Fruit fly (Drosophila melanogaster) Kc167 (cell line): ENCODE results near the gene CG8043.

ENCODE experiments used
- Myc ChIP-seq: fragments of >200 bp; optimal IDR thresholded peaks from 2 replicates; lab custom pipeline; 2017; ENCODE audit warnings: missing external identifiers
- Sin3A ChIP-seq: fragments of >200 bp; optimal IDR thresholded peaks from 2 replicates; lab custom pipeline; 2018; ENCODE audit warnings: missing external identifiers
- h ChIP-seq: fragments of >200 bp; optimal IDR thresholded peaks from 3 replicates; lab custom pipeline; 2018; ENCODE audit warnings: missing external identifiers
- insv ChIP-seq: fragments of >200 bp; optimal IDR thresholded peaks from 3 replicates; lab custom pipeline; 2018; ENCODE audit warnings: missing external identifiers
- psq ChIP-seq: fragments of >200 bp; optimal IDR thresholded peaks from 2 replicates; lab custom pipeline; 2017; ENCODE audit warnings: missing external identifiers
- ttk ChIP-seq: sonication (Bioruptor generic); optimal IDR thresholded peaks from 2 replicates; lab custom pipeline; 2017; ENCODE audit warnings: missing external identifiers

The CG8043 gene

DNA sequence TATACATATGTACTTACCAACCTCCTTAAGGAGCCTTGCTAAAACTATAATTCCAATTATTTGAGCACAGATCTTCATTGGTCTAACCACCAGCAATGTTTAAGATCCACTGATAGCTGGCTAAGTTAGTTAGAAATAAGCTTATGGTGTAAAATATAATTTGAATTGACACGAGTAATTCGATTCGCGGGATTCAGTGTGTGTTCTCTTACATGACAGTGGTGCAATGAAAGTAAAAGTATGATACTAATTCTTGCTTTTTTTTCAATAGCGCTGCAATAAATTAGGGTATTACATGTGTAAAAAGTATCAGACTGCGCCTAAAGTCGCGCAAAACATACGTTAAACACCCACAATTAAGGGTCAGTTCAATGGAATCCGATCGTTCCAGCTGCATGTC lies 3.2 kb downstream of the CG8043 start, which contains the start of gene CG33325:
Gene CG33325 (minus strand): TSS at position 101 of the 400 bp plus-strand sequence.
- no peak for TF ChIP-seq insv (lab: Kevin White, UChicago)
- no peak for TF ChIP-seq h (lab: Kevin White, UChicago)
- no peak for TF ChIP-seq Sin3A
- no peak for TF ChIP-seq psq (lab: Kevin White, UChicago)
- no peak for TF ChIP-seq Myc (lab: Kevin White, UChicago)
- TF ChIP-seq ttk (lab: Kevin White, UChicago) = no peak

DNA sequence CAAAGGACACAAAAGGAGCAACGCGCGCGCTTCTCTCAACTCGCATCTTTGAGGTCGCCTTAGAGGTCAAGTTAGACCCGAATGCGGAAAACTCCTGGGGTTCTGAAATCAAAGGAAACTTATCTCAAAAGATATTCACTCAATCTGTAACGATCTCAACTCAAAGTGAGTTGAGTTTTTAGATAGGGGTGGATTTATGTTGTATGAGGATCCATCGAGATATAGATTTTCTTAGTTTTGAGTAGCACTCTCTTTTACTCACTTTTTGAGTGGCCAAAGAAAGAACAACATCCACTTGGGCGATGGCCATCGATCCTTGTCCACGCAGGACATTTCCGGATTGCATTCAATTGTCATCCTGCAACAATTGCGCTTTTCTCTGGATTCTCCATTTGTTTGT lies 3.9 kb downstream of the CG8043 start:
- TF ChIP-seq Sin3A = no peak
- TF ChIP-seq ttk (lab: Kevin White, UChicago) = no peak
- no peak for TF ChIP-seq psq (lab: Kevin White, UChicago)
- TF ChIP-seq Myc (lab: Kevin White, UChicago) = no peak
- TF ChIP-seq insv (lab: Kevin White, UChicago) = no peak
- no peak for TF ChIP-seq h (lab: Kevin White, UChicago)

DNA sequence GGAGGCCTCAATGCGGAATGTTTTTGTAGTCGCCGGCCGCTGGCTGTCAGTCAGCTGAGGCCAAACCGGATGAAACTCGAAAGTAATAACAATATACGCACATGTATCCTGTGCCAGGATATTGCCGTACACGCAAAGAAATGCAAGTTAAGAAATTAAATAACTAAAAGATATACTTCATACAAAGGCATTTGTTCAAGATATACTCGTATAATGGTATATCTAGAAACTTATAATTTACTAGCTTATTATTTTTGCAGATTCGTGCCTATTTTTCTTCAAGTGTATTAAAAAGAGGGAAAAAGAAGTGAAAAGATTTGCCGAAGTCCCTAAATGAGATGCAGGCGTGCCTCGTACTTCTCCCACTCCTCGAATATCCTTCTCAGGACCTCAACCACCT lies 6.6 kb downstream of the CG8043 start:
- TF ChIP-seq Sin3A (no peak), h (lab: Kevin White, UChicago) (no peak), Myc (lab: Kevin White, UChicago) (no peak), ttk (lab: Kevin White, UChicago) (no peak), psq (lab: Kevin White, UChicago) (no peak), insv (lab: Kevin White, UChicago) (no peak)

DNA sequence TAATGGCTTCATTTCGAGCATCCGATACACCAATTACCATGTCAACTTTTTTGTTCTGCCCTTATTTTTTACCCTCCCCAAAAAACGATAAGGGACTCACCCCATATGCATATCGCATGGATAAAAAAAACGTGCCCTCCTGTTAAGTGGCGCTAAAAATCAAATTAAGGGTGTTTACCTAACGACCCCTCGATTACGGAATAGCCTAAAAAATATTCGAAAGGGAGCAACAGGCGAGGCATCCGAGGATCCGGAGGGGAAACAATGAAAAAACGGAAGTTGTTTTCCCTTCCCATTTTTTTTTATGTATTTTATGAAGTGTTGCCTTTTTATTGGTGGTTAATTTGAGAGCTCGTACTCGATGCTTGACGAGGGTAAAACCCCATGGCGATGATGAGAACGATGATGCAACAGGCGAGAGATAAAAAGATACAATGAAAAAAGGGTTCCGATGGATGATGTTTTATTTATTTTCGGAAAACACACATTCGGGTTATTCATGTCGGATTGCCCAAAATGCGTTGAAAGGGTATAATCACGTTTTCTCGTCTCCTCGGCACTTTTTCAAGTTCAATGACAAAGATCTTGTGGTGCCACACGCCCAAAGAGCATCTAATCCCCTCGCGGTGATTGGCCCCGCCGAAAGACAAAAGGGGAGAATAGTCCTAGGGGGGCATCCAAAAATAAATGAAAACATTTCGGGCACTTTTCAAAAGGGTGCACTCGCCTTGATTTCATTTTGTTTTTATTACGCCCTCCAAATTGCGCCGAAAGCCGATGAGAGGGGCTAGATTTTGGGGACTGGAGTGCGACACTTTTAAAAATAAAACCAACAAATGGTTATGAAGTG lies 7.8 kb downstream of the CG8043 start, which contains the start of gene CG44227:
Gene CG44227 (minus strand): TSS at position 849 of the 850 bp plus-strand sequence.
- TF ChIP-seq ttk (lab: Kevin White, UChicago) (no peak), Sin3A (no peak), insv (lab: Kevin White, UChicago) (no peak), Myc (lab: Kevin White, UChicago) (no peak), h (lab: Kevin White, UChicago) (no peak), psq (lab: Kevin White, UChicago) (no peak)

dm6 chr3R:8686446-8686845 lies 9.7 kb downstream of the CG8043 start:
- no peak for TF ChIP-seq Myc (lab: Kevin White, UChicago)
- TF ChIP-seq insv (lab: Kevin White, UChicago) = no peak
- TF ChIP-seq psq (lab: Kevin White, UChicago) = no peak
- TF ChIP-seq ttk (lab: Kevin White, UChicago) = no peak
- TF ChIP-seq h (lab: Kevin White, UChicago) = no peak
- TF ChIP-seq Sin3A = no peak

DNA sequence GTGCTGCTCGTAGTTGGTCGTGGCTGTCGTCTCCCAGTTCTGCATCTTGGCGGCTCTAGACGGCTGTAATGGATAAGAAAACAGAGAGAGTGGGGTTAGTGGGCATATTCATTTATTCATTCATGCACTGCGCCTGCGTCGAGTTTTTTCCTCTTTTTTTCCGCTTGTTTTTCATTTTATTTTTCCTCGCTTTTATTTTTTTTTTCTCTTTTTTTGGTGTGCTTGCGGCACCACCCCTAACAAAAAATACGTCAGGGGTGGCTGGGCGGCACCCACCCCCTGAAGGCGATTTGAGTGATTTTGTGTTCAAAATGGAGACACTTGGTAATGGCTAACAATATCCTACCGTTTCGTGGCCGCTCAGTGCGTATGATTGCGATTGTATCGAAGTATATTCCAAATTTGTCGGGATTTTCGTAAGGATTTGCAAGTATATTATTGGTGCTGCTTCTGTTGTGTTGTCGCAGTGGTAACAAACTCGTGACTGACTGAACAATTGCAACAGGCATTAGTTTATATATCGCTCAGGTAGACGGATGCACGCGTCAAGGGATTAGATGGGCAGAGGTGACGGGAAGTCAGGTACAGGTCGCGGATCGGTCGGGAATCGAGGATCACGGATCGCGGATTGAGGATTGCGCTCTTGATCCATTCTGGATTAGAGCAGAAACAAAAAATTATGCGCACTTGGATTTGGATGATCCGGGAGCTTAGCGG lies 17.6 kb downstream of the CG8043 start:
- no peak for TF ChIP-seq Sin3A
- TF ChIP-seq Myc (lab: Kevin White, UChicago) = no peak
- no peak for TF ChIP-seq insv (lab: Kevin White, UChicago)
- TF ChIP-seq ttk (lab: Kevin White, UChicago) = no peak
- no peak for TF ChIP-seq h (lab: Kevin White, UChicago)
- no peak for TF ChIP-seq psq (lab: Kevin White, UChicago)

- TF ChIP-seq Sin3A (no peak), psq (lab: Kevin White, UChicago) (no peak), h (lab: Kevin White, UChicago) (no peak), Myc (lab: Kevin White, UChicago) (no peak), insv (lab: Kevin White, UChicago) (no peak), ttk (lab: Kevin White, UChicago) (no peak)
Measured at dm6 chr3R:8697772-8698259, 21.1 kb downstream of the CG8043 start, which contains the start of gene hb. hb (minus strand) TSS chr3R:8697822.

DNA sequence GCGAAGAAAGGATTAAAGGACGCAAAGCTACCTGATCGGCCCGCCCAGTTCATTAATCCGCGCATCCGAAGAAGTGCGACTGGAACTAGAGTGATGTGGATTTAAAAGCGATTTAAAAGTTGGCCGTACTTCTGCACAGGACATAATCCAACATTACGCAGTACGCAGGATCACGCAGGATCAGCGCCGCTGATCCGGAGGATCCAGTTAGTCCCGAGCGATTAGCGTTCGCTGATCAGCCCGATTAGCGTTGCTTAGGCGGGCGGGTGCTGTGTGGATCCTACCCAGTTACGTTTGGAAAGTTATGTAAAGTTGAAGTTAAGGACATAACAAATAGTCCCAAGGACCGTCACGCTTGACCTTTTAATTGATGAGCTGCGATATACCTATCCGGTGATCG lies 22.5 kb downstream of the CG8043 start:
- no peak for TF ChIP-seq Sin3A
- TF ChIP-seq insv (lab: Kevin White, UChicago) = no peak
- TF ChIP-seq ttk (lab: Kevin White, UChicago) = no peak
- TF ChIP-seq h (lab: Kevin White, UChicago) = no peak
- TF ChIP-seq Myc (lab: Kevin White, UChicago) = no peak
- no peak for TF ChIP-seq psq (lab: Kevin White, UChicago)

- TF ChIP-seq psq (lab: Kevin White, UChicago) (no peak), ttk (lab: Kevin White, UChicago) (no peak), insv (lab: Kevin White, UChicago) (no peak), Myc (lab: Kevin White, UChicago) (no peak), h (lab: Kevin White, UChicago) (no peak), Sin3A (no peak)
Measured at dm6 chr3R:8700660-8701059, 23.9 kb downstream of the CG8043 start.

DNA sequence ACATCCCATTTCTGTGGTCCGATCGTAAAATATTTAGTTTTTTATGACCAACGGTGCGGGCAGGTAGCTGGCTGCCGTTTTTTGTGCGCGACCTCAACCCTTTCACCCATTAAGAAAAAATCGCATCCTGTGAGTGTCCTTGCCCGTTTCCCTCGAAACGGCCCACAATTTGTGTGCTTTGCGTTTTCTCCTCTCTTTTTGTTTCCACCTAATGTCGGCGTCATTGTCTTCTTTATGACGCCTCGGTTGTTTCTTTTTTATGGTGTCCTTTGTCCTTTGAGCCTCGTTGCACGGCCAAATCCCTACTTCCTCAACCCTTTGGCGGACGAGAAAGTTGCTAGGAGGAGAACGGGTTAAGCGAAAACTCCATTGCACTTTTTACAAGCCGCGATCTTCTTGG lies 24.5 kb downstream of the CG8043 start:
- no peak for TF ChIP-seq Myc (lab: Kevin White, UChicago)
- TF ChIP-seq insv (lab: Kevin White, UChicago) = no peak
- TF ChIP-seq h (lab: Kevin White, UChicago) = no peak
- TF ChIP-seq Sin3A = no peak
- no peak for TF ChIP-seq ttk (lab: Kevin White, UChicago)
- TF ChIP-seq psq (lab: Kevin White, UChicago) = no peak

DNA sequence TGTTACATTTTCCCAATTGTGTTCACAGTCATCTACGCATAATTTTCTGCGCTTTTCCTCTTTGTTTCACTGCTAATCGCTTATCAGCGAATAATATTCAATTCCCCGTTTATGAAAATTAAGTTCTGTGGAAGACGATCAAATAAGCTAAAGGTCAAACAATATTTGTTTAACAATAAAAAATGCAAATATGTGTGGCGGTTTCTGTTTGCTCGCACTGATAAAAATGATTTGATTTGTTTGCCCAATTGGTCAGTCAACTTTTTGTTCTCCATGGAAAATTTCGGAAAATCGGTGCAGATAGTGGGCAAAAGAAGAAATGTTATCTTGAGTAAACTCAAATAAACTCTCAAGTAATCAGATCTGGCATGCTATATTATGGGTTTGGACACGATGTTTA lies 28.0 kb downstream of the CG8043 start:
- no peak for TF ChIP-seq Myc (lab: Kevin White, UChicago)
- TF ChIP-seq psq (lab: Kevin White, UChicago) = no peak
- no peak for TF ChIP-seq Sin3A
- TF ChIP-seq insv (lab: Kevin White, UChicago) = no peak
- no peak for TF ChIP-seq ttk (lab: Kevin White, UChicago)
- TF ChIP-seq h (lab: Kevin White, UChicago) = no peak
